Worm (Caenorhabditis elegans) whole organism, midembryonic: ENCODE data around the gene H10E21.1.

Experiments used
- T22C8.4 ChIP-seq: fragments of 200-800 bp; sonication (Bioruptor generic); IDR thresholded peaks from 2 replicates; pipeline ENCODE4 v1.3.6; 2022; ENCODE audit warnings: missing genetic modification characterization, missing compliant biosample characterization
- cog-1 ChIP-seq: sonication (generic microtip); optimal IDR thresholded peaks from 2 replicates; lab custom pipeline; 2016; ENCODE audit warnings: missing genetic modification characterization, missing compliant biosample characterization
- flt-1 ChIP-seq: fragments of 200-800 bp; sonication (Bioruptor generic); IDR thresholded peaks from 2 replicates; pipeline ENCODE4 v1.3.6; 2022; ENCODE audit warnings: missing genetic modification characterization, missing compliant biosample characterization
- klf-2 ChIP-seq: fragments of 200-800 bp; sonication (Bioruptor generic); conservative IDR thresholded peaks from 2 replicates; pipeline ENCODE4 v1.3.6; 2022; ENCODE audit warnings: missing genetic modification reagents, missing genetic modification characterization, missing compliant biosample characterization
- med-1 ChIP-seq: sonication (generic microtip); optimal IDR thresholded peaks from 2 replicates; lab custom pipeline; 2017; ENCODE audit warnings: missing genetic modification characterization, mild to moderate bottlenecking, missing compliant biosample characterization, antibody characterized with exemption, missing genetic modification reagents; ENCODE audit not compliant: insufficient read depth
- ref-1 ChIP-seq: fragments of 200-800 bp; sonication (Bioruptor generic); conservative IDR thresholded peaks from 2 replicates; pipeline ENCODE4 v1.3.6; 2022; ENCODE audit warnings: missing genetic modification reagents, missing genetic modification characterization, missing compliant biosample characterization
- tab-1 ChIP-seq: fragments of 200-800 bp; sonication (Bioruptor generic); IDR thresholded peaks from 2 replicates; pipeline ENCODE4 v1.3.6; 2022; ENCODE audit warnings: missing genetic modification characterization, missing compliant biosample characterization
- ztf-23 ChIP-seq: fragments of 200-800 bp; sonication (Bioruptor generic); IDR thresholded peaks from 2 replicates; pipeline ENCODE4 v1.3.6; 2022; ENCODE audit warnings: missing genetic modification reagents, missing genetic modification characterization, missing compliant biosample characterization
- ztf-29 ChIP-seq: fragments of 200-800 bp; sonication (Bioruptor generic); IDR thresholded peaks from 2 replicates; pipeline ENCODE4 v1.3.6; 2022; ENCODE audit warnings: missing genetic modification reagents, missing genetic modification characterization, missing compliant biosample characterization

Gene H10E21.1

ce11 chrIII:65626-65937 is 50.0 kb downstream of the H10E21.1 start:
- TF ChIP-seq ztf-23 (GFP tag; lab: Robert Waterston, UW) (no peak), med-1 (no peak), klf-2 (GFP tag; lab: Robert Waterston, UW) (no peak), flt-1 (GFP tag; lab: Robert Waterston, UW) (no peak), ztf-29 (no peak), tab-1 (GFP tag; lab: Robert Waterston, UW) (no peak), T22C8.4 (GFP tag; lab: Robert Waterston, UW) (no peak), ref-1 (GFP tag; lab: Robert Waterston, UW) (no peak), cog-1 (no peak)

- TF ChIP-seq tab-1 (GFP tag; lab: Robert Waterston, UW): no peak
- no peak for TF ChIP-seq T22C8.4 (GFP tag; lab: Robert Waterston, UW)
- TF ChIP-seq med-1: no peak
- TF ChIP-seq flt-1 (GFP tag; lab: Robert Waterston, UW): no peak
- TF ChIP-seq ztf-29: no peak
- no peak for TF ChIP-seq ref-1 (GFP tag; lab: Robert Waterston, UW)
Observed at ce11 chrIII:66160-66559, 50.6 kb downstream of the H10E21.1 start, which contains the start of gene pck-1. Gene pck-1, minus strand, starts transcription at chrIII:66260.
